Worm (Caenorhabditis elegans) whole organism, L4 larva: ENCODE results near the gene srj-23.

ENCODE experiments used
- Y75B8A.6 ChIP-seq: fragments of 200-800 bp; sonication (Bioruptor generic); IDR thresholded peaks from 2 replicates; pipeline ENCODE4 v1.3.6; 2022; ENCODE audit warnings: missing genetic modification reagents, missing genetic modification characterization, missing compliant biosample characterization
- aha-1 ChIP-seq: fragments of 150-350 bp; peaks from one replicate; lab custom pipeline; 2014; ENCODE audit warnings: missing biosample characterization, missing genetic modification characterization
- cey-2 ChIP-seq: sonication (generic microtip); optimal IDR thresholded peaks from 3 replicates; lab custom pipeline; 2017; ENCODE audit warnings: missing genetic modification characterization, mild to moderate bottlenecking, missing compliant biosample characterization, antibody characterized with exemption, borderline replicate concordance; ENCODE audit not compliant: insufficient read depth
- daf-19 ChIP-seq: fragments of 200-800 bp; sonication (Bioruptor generic); conservative IDR thresholded peaks from 2 replicates; pipeline ENCODE4 v1.3.6; 2022; ENCODE audit warnings: missing genetic modification characterization, missing compliant biosample characterization
- daf-8 ChIP-seq: fragments of 200-800 bp; sonication (Bioruptor generic); IDR thresholded peaks from 2 replicates; pipeline ENCODE4 v1.3.6; 2022; ENCODE audit warnings: missing genetic modification characterization, missing compliant biosample characterization
- dmd-6 ChIP-seq: fragments of 200-800 bp; sonication (Bioruptor generic); IDR thresholded peaks from 2 replicates; pipeline ENCODE4 v1.3.6; 2022; ENCODE audit warnings: missing genetic modification reagents, missing genetic modification characterization, missing compliant biosample characterization
- dmd-9 ChIP-seq: fragments of 200-800 bp; sonication (Bioruptor generic); IDR thresholded peaks from 2 replicates; pipeline ENCODE4 v1.3.6; 2022; ENCODE audit warnings: missing genetic modification reagents, missing genetic modification characterization, missing compliant biosample characterization
- egl-43 ChIP-seq: fragments of 200-800 bp; sonication (Bioruptor generic); IDR thresholded peaks from 2 replicates; pipeline ENCODE4 v1.3.6; 2022; ENCODE audit warnings: missing genetic modification reagents, missing genetic modification characterization, missing compliant biosample characterization
- fos-1 ChIP-seq: fragments of 150-350 bp; optimal IDR thresholded peaks from 2 replicates; lab custom pipeline; 2014; ENCODE audit warnings: missing biosample characterization, missing genetic modification characterization
- hif-1 ChIP-seq, 2 experiments: sonication (generic microtip); optimal IDR thresholded peaks; 2 replicates each; lab custom pipeline; 2016 to 2017; ENCODE audit warnings: missing compliant biosample characterization in 2 of 2, missing genetic modification characterization in 2 of 2, missing genetic modification reagents in 2 of 2, missing genotype in 2 of 2, mild to moderate bottlenecking in 1 of 2
- hlh-11 ChIP-seq: fragments of 200-800 bp; sonication (Bioruptor generic); optimal IDR thresholded peaks from 2 replicates; lab custom pipeline; 2018; ENCODE audit warnings: mild to moderate bottlenecking, missing genetic modification characterization, missing compliant biosample characterization
- hmg-1.1 ChIP-seq: fragments of 200-800 bp; sonication (Bioruptor generic); IDR thresholded peaks from 2 replicates; pipeline ENCODE4 v1.3.6; 2022; ENCODE audit warnings: missing genetic modification reagents, missing genetic modification characterization, missing compliant biosample characterization
- lim-7 ChIP-seq: fragments of 200-800 bp; sonication (Bioruptor generic); IDR thresholded peaks from 2 replicates; pipeline ENCODE4 v1.3.6; 2022; ENCODE audit warnings: missing genetic modification characterization, missing compliant biosample characterization
- lin-38 ChIP-seq: fragments of 200-800 bp; sonication (Bioruptor generic); IDR thresholded peaks from 2 replicates; pipeline ENCODE4 v1.3.6; 2022; ENCODE audit warnings: missing genetic modification reagents, missing genetic modification characterization, missing compliant biosample characterization
- lir-3 ChIP-seq: sonication (generic microtip); optimal IDR thresholded peaks from 2 replicates; lab custom pipeline; 2016; ENCODE audit warnings: mild to moderate bottlenecking, missing genetic modification characterization, missing compliant biosample characterization
- lsy-2 ChIP-seq, 2 experiments: fragments of 150-350 bp in 1 of 2; sonication (generic microtip) in 1 of 2; optimal IDR thresholded peaks; 2 replicates each; lab custom pipeline; 2014 to 2017; ENCODE audit warnings: missing biosample characterization in 2 of 2, missing genetic modification characterization in 2 of 2
- mdl-1 ChIP-seq, 2 experiments: fragments of 150-350 bp in 1 of 2; sonication (generic microtip) in 1 of 2; optimal IDR thresholded peaks; 2 replicates each; lab custom pipeline; 2014 to 2017; ENCODE audit warnings: missing biosample characterization in 2 of 2, missing genetic modification characterization in 2 of 2
- mdt-29 ChIP-seq: fragments of 200-800 bp; sonication (Bioruptor generic); IDR thresholded peaks from 2 replicates; pipeline ENCODE4 v1.3.6; 2022; ENCODE audit warnings: missing genetic modification reagents, missing genetic modification characterization, missing compliant biosample characterization
- mep-1 ChIP-seq: fragments of 150-350 bp; sonication (generic microtip); optimal IDR thresholded peaks from 3 replicates; lab custom pipeline; 2014; ENCODE audit warnings: missing biosample characterization, missing genetic modification characterization
- mxl-3 ChIP-seq: fragments of 200-800 bp; sonication (Bioruptor generic); optimal IDR thresholded peaks from 2 replicates; lab custom pipeline; 2018; ENCODE audit warnings: mild to moderate bottlenecking, missing genetic modification characterization, missing compliant biosample characterization
- nhr-102 ChIP-seq: sonication (generic microtip); optimal IDR thresholded peaks from 2 replicates; lab custom pipeline; 2016; ENCODE audit warnings: mild to moderate bottlenecking, missing genetic modification characterization, moderate library complexity, missing compliant biosample characterization
- nhr-11 ChIP-seq: fragments of 150-350 bp; optimal IDR thresholded peaks from 2 replicates; lab custom pipeline; 2014; ENCODE audit warnings: missing biosample characterization, missing genetic modification characterization
- nhr-111 ChIP-seq: fragments of 200-800 bp; sonication (Bioruptor generic); optimal IDR thresholded peaks from 2 replicates; lab custom pipeline; 2018; ENCODE audit warnings: mild to moderate bottlenecking, missing genetic modification characterization, missing compliant biosample characterization
- nhr-237 ChIP-seq: sonication (generic microtip); optimal IDR thresholded peaks from 2 replicates; lab custom pipeline; 2017; ENCODE audit warnings: missing biosample characterization, missing genetic modification characterization
- nhr-25 ChIP-seq: sonication (generic microtip); optimal IDR thresholded peaks from 2 replicates; lab custom pipeline; 2017; ENCODE audit warnings: missing genetic modification characterization, mild to moderate bottlenecking, missing compliant biosample characterization, antibody characterized with exemption, moderate library complexity, borderline replicate concordance; ENCODE audit not compliant: insufficient read depth
- nhr-28 ChIP-seq: fragments of 150-350 bp; optimal IDR thresholded peaks from 2 replicates; lab custom pipeline; 2014; ENCODE audit warnings: missing biosample characterization, missing genetic modification characterization
- php-3 ChIP-seq: fragments of 200-800 bp; sonication (Bioruptor generic); IDR thresholded peaks from 2 replicates; pipeline ENCODE4 v1.3.6; 2022; ENCODE audit warnings: missing genetic modification reagents, missing genetic modification characterization, missing compliant biosample characterization
- pqm-1 ChIP-seq: sonication (generic microtip); optimal IDR thresholded peaks from 2 replicates; lab custom pipeline; 2017; ENCODE audit warnings: missing biosample characterization, missing genetic modification characterization
- set-16 ChIP-seq: fragments of 200-800 bp; sonication (Bioruptor generic); IDR thresholded peaks from 2 replicates; pipeline ENCODE4 v1.3.6; 2022; ENCODE audit warnings: missing genetic modification reagents, missing genetic modification characterization, missing compliant biosample characterization
- snpc-4 ChIP-seq: fragments of 150-350 bp; optimal IDR thresholded peaks from 2 replicates; lab custom pipeline; 2014; ENCODE audit warnings: missing biosample characterization, missing genetic modification characterization
- unc-62 ChIP-seq, 3 experiments: fragments of 150-350 bp in 1 of 3; sonication (generic microtip); optimal IDR thresholded peaks in 2 of 3; peaks in 1 of 3; 1 replicate in 1 of 3; 2 replicates in 2 of 3; lab custom pipeline; 2014 to 2017; ENCODE audit warnings: missing biosample characterization in 3 of 3, missing genetic modification characterization in 3 of 3, missing genetic modification reagents in 3 of 3, missing genotype in 1 of 3
- ztf-11 ChIP-seq: fragments of 150-350 bp; optimal IDR thresholded peaks from 2 replicates; lab custom pipeline; 2014; ENCODE audit warnings: missing biosample characterization, missing genetic modification characterization

srj-23 gene

DNA sequence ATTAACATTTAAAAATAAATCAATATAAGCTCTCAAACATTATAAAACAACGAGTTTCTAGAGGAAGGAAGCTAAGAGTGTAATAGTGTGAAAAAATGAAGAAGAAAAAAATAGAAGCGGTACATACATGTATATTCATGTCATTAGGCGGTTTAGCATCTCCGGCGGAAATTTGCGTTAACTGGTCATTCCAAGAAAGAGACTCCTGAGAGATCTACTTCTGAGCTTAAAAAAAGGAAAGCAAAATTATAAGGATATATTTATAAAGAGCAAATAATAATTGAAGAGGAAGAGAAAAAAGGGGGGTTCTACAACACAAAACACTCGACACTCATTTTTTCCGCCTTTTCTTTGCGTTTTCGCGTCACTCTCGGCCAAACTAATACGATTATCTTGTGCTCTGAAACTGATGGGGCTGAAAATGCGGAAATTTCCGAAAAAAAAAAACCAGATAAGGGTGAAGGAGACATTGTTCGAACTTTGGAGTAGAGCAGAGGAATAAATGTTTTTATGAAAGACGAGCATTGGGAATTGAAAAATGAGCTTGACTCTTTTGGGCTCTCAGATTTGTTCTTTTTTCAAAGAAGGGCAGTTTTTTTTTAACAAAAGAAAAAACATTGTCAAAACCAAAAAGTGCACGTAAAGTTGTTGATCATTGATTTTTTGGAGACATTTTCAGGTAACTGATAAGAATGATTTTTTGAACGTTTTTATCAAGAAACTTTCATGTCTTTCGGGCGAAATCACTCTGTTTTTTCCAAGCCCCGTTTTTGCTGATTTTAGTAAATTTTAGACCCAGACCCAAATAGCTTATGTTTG, 36.6 kb upstream of the srj-23 start (continued):
- TF ChIP-seq lsy-2 (tag; optimal IDR thresholded peaks at IDR 0.05; lab: Kevin White, UChicago) (no peak), nhr-11 (tag; lab: Kevin White, UChicago) (no peak), nhr-237 (tag; lab: Kevin White, UChicago) (no peak), nhr-102 (tag; lab: Kevin White, UChicago) (no peak), nhr-28 (tag; lab: Kevin White, UChicago) (peak; percentile 25), ztf-11 (tag; lab: Kevin White, UChicago) (no peak), egl-43 (GFP tag; lab: Robert Waterston, UW) (no peak), daf-19 (no peak), php-3 (GFP tag; lab: Robert Waterston, UW) (no peak), Y75B8A.6 (GFP tag; lab: Robert Waterston, UW) (no peak), mxl-3 (GFP tag; lab: Kevin White, UChicago) (no peak), aha-1 (tag; lab: Kevin White, UChicago) (peak; percentile 49), pqm-1 (tag; lab: Kevin White, UChicago) (peak; percentile 86), daf-8 (GFP tag; lab: Robert Waterston, UW) (no peak), cey-2 (no peak), set-16 (GFP tag; lab: Robert Waterston, UW) (no peak), mep-1 (tag; lab: Kevin White, UChicago) (no peak), nhr-25 (tag; lab: Kevin White, UChicago) (no peak), hmg-1.1 (no peak), hlh-11 (peak; percentile 38), dmd-6 (peak; percentile 72), mdl-1 (tag; optimal IDR thresholded peaks at IDR 0.05; lab: Kevin White, UChicago) (no peak), fos-1 (tag; lab: Kevin White, UChicago) (no peak), lim-7 (GFP tag; lab: Robert Waterston, UW) (no peak)

DNA sequence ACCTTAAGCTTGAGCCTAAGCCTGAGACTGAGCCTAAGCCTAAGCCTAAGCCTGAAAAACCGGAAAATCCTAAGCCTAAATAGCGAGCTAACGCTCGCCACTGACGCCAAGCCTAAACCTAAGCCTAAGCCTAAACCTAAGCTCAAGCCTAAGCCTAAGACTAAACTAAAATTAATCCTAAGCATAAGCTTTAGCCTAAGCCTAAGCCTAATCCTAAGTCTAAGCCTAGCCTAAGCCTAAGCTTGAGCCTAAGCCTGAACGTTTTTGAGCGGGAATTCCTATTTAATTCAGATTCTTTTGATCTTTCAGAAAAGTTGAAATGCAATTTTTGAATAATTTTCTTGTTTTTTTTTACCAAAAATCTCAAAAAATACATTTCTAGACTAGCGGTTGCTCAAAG, 35.3 kb upstream of the srj-23 start:
- TF ChIP-seq mdt-29 (GFP tag; lab: Robert Waterston, UW) (no peak), nhr-28 (tag; lab: Kevin White, UChicago) (no peak), aha-1 (tag; lab: Kevin White, UChicago) (peak; percentile 56), lin-38 (no peak)

DNA sequence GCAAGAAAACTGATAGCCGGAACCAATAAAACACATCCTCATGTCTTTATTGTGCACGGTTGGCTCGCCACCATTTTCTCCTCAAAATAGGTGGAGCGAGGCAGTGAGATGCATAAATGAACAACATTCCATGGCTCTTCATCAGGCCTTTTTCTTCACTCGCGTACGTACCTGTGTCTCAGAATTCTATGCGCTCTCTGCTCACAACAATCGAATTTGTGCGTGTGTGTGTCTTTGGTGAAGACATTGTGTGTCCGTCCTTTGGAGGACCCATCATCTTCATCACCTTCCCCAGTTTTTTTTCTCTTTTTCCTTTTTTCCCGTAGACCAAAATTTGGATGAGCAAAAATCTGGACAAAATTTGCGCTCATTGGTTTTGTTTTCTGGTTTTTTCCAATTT, 29.2 kb upstream of the srj-23 start:
- TF ChIP-seq hif-1 (tag; optimal IDR thresholded peaks at IDR 0.05; lab: Kevin White, UChicago) (no peak), unc-62 (GFP tag; optimal IDR thresholded peaks at IDR 0.05 in 1 of 2; lab: Kevin White, UChicago) (peak in 1 of 2 experiments; percentile 36), unc-62 (tag; optimal IDR thresholded peaks at IDR 0.05; lab: Kevin White, UChicago) (no peak), nhr-111 (GFP tag; lab: Kevin White, UChicago) (no peak), nhr-102 (tag; lab: Kevin White, UChicago) (no peak)
- TF ChIP-seq, all 104 proteins: peak for 1

DNA sequence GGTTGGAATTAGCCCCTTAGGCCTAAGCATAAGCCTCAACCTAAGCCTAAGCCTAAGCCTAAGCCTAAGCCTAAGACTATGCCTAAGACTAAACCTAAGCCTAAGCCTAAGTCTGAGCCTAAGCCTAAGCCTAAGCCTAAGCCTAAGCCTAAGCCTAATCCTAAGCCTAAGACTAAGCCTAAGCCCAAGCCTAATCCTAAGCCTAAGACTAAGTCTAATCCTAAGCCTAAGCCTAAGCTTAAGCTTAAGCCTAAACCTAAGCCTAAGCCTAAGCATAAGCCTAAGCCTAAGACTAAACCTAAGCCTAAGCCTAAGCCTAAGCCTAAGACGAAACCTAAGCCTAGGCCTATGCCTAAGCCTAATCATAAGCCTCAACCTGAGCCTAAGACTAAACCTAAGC, 28.1 kb upstream of the srj-23 start:
- no peak for TF ChIP-seq unc-62 (GFP tag; optimal IDR thresholded peaks at IDR 0.05 in 1 of 2; lab: Kevin White, UChicago)
- no peak for TF ChIP-seq unc-62 (tag; optimal IDR thresholded peaks at IDR 0.05; lab: Kevin White, UChicago)

DNA sequence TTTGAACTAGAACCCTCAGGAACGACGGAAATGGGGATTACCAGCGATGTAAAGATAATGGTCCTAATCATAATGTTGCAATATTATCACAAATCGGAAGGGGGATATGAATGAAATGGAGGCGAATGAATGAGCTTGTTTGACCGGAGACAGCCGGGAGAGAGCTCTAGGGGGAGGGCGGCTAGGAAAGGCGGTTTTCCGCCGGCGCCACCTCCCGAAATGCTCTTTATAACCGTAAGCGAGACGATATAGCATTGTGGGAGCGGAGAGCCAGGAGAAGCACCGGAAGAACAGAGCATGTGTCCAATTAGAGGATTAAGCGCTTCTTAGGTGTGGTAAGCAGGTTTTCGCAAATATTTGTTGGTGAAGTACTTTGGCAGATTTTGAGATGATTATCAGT, 25.8 kb upstream of the srj-23 start, which contains the start of gene R12A1.3:
TSS of gene R12A1.3 (minus strand) at position 200 of the 400 bp plus-strand sequence.
- TF ChIP-seq dmd-9 (GFP tag; lab: Robert Waterston, UW): no peak
- no peak for TF ChIP-seq lir-3 (tag; lab: Kevin White, UChicago)
- TF ChIP-seq snpc-4 (tag; lab: Kevin White, UChicago): no peak
- TF ChIP-seq set-16 (GFP tag; lab: Robert Waterston, UW): peak; percentile 54; the same call in 1 of the 2 replicates
- TF ChIP-seq, all 104 proteins: peak for 1
